Fruit fly (Drosophila melanogaster): ENCODE data around the gene mura.

mura gene

DNA sequence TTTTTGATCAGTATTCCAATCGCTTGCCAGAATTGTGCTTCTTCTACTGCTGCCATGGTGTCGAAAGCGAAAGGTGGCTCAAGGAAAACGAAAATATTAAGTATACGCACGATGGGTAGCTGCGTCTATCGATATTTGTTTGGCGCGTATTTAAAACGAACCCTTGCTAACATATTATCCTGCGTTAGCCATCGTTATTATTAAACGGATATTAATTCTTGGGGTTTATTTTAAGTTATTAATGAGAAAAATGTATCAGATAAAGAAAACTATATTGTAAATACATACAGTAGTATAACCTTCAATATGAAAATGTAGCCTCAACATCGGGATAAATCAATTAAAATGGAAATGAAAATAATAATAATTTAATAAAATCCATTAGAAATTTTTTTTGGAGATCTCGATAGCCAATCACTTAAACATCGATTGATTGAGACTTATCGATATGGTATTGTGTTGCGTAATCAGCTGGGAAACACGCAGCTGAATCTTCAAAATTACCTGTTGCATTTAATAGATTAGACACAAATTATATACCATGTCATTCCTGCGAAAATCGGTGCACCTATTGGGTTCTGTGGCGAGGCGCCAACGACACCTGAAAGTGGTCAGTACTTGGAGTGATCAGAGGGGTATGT is 3.8 kb upstream of the mura start, which contains the start of the genes CG9386 and BckdhA (continued):
- TF ChIP-seq Dref (GFP tag; IDR thresholded peaks at IDR 0.05) = peak; percentile 70
- TF ChIP-seq gsb-n (tag; optimal IDR thresholded peaks at IDR 0.05) = no peak
- no peak for TF ChIP-seq CG11560 (tag; IDR thresholded peaks at IDR 0.05)
- no peak for TF ChIP-seq psq (GFP tag; optimal IDR thresholded peaks at IDR 0.05)
- no peak for TF ChIP-seq mirr (GFP tag; optimal IDR thresholded peaks at IDR 0.05)
- no peak for TF ChIP-seq HLH3B (GFP tag; IDR thresholded peaks at IDR 0.05)
- peak; percentile 61; the same call in 2 of the 4 replicates for TF ChIP-seq Gug (GFP tag; IDR thresholded peaks at IDR 0.05)
- TF ChIP-seq dan (GFP tag; IDR thresholded peaks at IDR 0.05) = no peak
- peak; percentile 13 for TF ChIP-seq CG3407 (GFP tag; optimal IDR thresholded peaks at IDR 0.05)
- no peak for TF ChIP-seq stc (GFP tag; IDR thresholded peaks at IDR 0.05)
- no peak for TF ChIP-seq CG11695 (GFP tag; IDR thresholded peaks at IDR 0.05)
- peak; percentile 33 for TF ChIP-seq Sry-β (GFP tag; optimal IDR thresholded peaks at IDR 0.05)
- peak; percentile 37; the same call in 1 of the 2 replicates for TF ChIP-seq CG6272 (GFP tag; IDR thresholded peaks at IDR 0.05)
- no peak for TF ChIP-seq Hand (GFP tag; optimal IDR thresholded peaks at IDR 0.05)
- no peak for TF ChIP-seq gcm2 (GFP tag; optimal IDR thresholded peaks at IDR 0.05)
- no peak for TF ChIP-seq zf30C (GFP tag; optimal IDR thresholded peaks at IDR 0.05)
- no peak for TF ChIP-seq CG4404 (GFP tag; IDR thresholded peaks at IDR 0.05)
- TF ChIP-seq PHDP (tag; optimal IDR thresholded peaks at IDR 0.05) = peak; percentile 31
- peak; percentile 76 for TF ChIP-seq CG10979 (tag; optimal IDR thresholded peaks at IDR 0.05)
- TF ChIP-seq TFAM (GFP tag; optimal IDR thresholded peaks at IDR 0.05) = no peak
- no peak for TF ChIP-seq ro (GFP tag; IDR thresholded peaks at IDR 0.05)
- TF ChIP-seq CG12104 (GFP tag; optimal IDR thresholded peaks at IDR 0.05) = peak; percentile 53
- TF ChIP-seq cas (GFP tag; IDR thresholded peaks at IDR 0.05) = no peak
- no peak for TF ChIP-seq danr (GFP tag; IDR thresholded peaks at IDR 0.05)
- peak; percentile 56 for TF ChIP-seq CG18262 (tag; optimal IDR thresholded peaks at IDR 0.05)
- peak; percentile 60 for TF ChIP-seq sug (tag; optimal IDR thresholded peaks at IDR 0.05)
- peak; percentile 68 for TF ChIP-seq CG9727 (GFP tag; optimal IDR thresholded peaks at IDR 0.05)
- TF ChIP-seq CG2202 (tag; optimal IDR thresholded peaks at IDR 0.05) = no peak
- TF ChIP-seq pum (GFP tag; optimal IDR thresholded peaks at IDR 0.05) = peak; percentile 34
- no peak for TF ChIP-seq Mrtf (GFP tag; IDR thresholded peaks at IDR 0.05)
- no peak for TF ChIP-seq H2.0 (GFP tag; IDR thresholded peaks at IDR 0.05)
- peak; percentile 13 for TF ChIP-seq Atf-2 (GFP tag; optimal IDR thresholded peaks at IDR 0.05)
- 0 out of 3 replicates have a peak, but pooled peaks have one; percentile 32 for TF ChIP-seq dysf (GFP tag; IDR thresholded peaks at IDR 0.05)
- TF ChIP-seq CG8089 (GFP tag; optimal IDR thresholded peaks at IDR 0.05) = peak; percentile 28
- TF ChIP-seq CG9932 (GFP tag; IDR thresholded peaks at IDR 0.05) = peak; percentile 80
- TF ChIP-seq dm (GFP tag; optimal IDR thresholded peaks at IDR 0.05) = peak; percentile 61
- no peak for TF ChIP-seq usp (GFP tag; optimal IDR thresholded peaks at IDR 0.05)
- TF ChIP-seq CG2889 (GFP tag; IDR thresholded peaks at IDR 0.05) = no peak
- TF ChIP-seq ham (GFP tag; IDR thresholded peaks at IDR 0.05) = no peak
- peak; percentile 50; the same call in 1 of the 2 replicates for TF ChIP-seq CG42726 (GFP tag; IDR thresholded peaks at IDR 0.05; ENCODE audit: partially characterized antibody)
- TF ChIP-seq gro (GFP tag; optimal IDR thresholded peaks at IDR 0.05) = peak; percentile 45
- TF ChIP-seq Myb (GFP tag; optimal IDR thresholded peaks at IDR 0.05) = peak; percentile 29
- no peak for TF ChIP-seq gcm (GFP tag; optimal IDR thresholded peaks at IDR 0.05)
- no peak for TF ChIP-seq tll (GFP tag; optimal IDR thresholded peaks at IDR 0.05)
- no peak for TF ChIP-seq luna (GFP tag; optimal IDR thresholded peaks at IDR 0.05)
- no peak for TF ChIP-seq CG14667 (GFP tag; IDR thresholded peaks at IDR 0.05)
- peak; percentile 55 for TF ChIP-seq CG1647 (GFP tag; optimal IDR thresholded peaks at IDR 0.05)
- TF ChIP-seq CG2120 (GFP tag; optimal IDR thresholded peaks at IDR 0.05) = peak; percentile 81
- peak; percentile 67; the same call in 2 of the 3 replicates for TF ChIP-seq hb (GFP tag; IDR thresholded peaks at IDR 0.05; ENCODE audit: partially characterized antibody)
- peak; percentile 47; the same call in 1 of the 2 replicates for TF ChIP-seq Ptx1 (GFP tag; IDR thresholded peaks at IDR 0.05)
- peak; percentile 21 for TF ChIP-seq HmgD (GFP tag; optimal IDR thresholded peaks at IDR 0.05)
